Fruit fly (Drosophila melanogaster) whole organism, wandering third instar larva: ENCODE data around the gene CG3040.

Experiments used
- HLH106 ChIP-seq: fragments of 200-800 bp; optimal IDR thresholded peaks from 3 replicates; lab custom pipeline; 2019; ENCODE audit warnings: missing biosample characterization, mild to moderate bottlenecking, missing genetic modification characterization, moderate library complexity
- br ChIP-seq: fragments of 200-800 bp; sonication (Bioruptor generic); optimal IDR thresholded peaks from 2 replicates; lab custom pipeline; 2016; ENCODE audit warnings: missing biosample characterization, missing genetic modification characterization
- dl ChIP-seq, 2 experiments: fragments of 175-275, 200-275 bp in 1 of 2; fragments of 200-275 bp in 1 of 2; sonication (Bioruptor generic); optimal IDR thresholded peaks; lab custom pipeline; 2018; ENCODE audit warnings: mild to moderate bottlenecking in 2 of 2, missing biosample characterization in 2 of 2, missing genetic modification characterization in 2 of 2, moderate library complexity in 2 of 2; ENCODE audit not compliant: partially characterized antibody in 2 of 2, insufficient read depth in 1 of 2
- usp ChIP-seq: fragments of >200 bp; optimal IDR thresholded peaks from 2 replicates; lab custom pipeline; 2017; ENCODE audit warnings: missing biosample characterization, missing genetic modification characterization

- TF ChIP-seq dl (GFP tag; optimal IDR thresholded peaks at IDR 0.05; lab: Kevin White, UChicago; ENCODE audit: insufficient read depth in 1 of 2, partially characterized antibody in 2 of 2) = no peak
- no peak for TF ChIP-seq usp (GFP tag; lab: Kevin White, UChicago)
- TF ChIP-seq HLH106 = no peak
- TF ChIP-seq br (GFP tag; lab: Kevin White, UChicago) = no peak
Measured at dm6 chrX:6994473-6995179, 21.4 kb upstream of the CG3040 start.
